Fruit fly (Drosophila melanogaster): ENCODE data around the gene brm.

DNA sequence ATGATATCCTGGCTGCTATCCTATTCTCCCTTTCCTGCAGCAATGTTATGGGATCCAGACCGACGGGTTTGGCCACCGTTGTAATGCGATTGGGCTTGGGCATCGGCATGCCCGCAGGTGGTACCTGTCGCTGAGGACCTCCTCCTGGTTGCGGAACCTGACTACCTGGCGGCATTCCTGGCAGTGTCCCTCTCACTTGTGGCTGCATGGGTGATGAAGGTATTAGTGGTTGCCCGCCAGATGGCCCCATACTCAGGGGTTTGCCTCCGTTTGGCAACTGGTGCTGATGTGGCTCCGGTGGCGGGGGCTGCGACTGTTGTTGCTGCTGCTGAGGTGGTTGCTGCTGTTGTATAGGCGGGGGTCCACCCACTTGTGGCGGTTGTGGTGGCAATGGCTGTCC lies 8.5 kb downstream of the brm start:
- TF ChIP-seq ey (GFP tag; optimal IDR thresholded peaks at IDR 0.05) (no peak), Myc (optimal IDR thresholded peaks at IDR 0.05) (no peak), psq (GFP tag; optimal IDR thresholded peaks at IDR 0.05) (no peak), usp (GFP tag; optimal IDR thresholded peaks at IDR 0.05) (no peak), CG32264 (GFP tag; optimal IDR thresholded peaks at IDR 0.05) (no peak), pan (optimal IDR thresholded peaks at IDR 0.05) (no peak), Abd-B (GFP tag; optimal IDR thresholded peaks at IDR 0.05) (no peak)
